Fruit fly (Drosophila melanogaster): Measurements from ENCODE around the gene Srlp.
"Not testable (repeated sequence)": the region's sequence is repeated elsewhere in the genome, so short reads cannot be mapped to it uniquely, and the experiment has no call there.

Gene Srlp

DNA sequence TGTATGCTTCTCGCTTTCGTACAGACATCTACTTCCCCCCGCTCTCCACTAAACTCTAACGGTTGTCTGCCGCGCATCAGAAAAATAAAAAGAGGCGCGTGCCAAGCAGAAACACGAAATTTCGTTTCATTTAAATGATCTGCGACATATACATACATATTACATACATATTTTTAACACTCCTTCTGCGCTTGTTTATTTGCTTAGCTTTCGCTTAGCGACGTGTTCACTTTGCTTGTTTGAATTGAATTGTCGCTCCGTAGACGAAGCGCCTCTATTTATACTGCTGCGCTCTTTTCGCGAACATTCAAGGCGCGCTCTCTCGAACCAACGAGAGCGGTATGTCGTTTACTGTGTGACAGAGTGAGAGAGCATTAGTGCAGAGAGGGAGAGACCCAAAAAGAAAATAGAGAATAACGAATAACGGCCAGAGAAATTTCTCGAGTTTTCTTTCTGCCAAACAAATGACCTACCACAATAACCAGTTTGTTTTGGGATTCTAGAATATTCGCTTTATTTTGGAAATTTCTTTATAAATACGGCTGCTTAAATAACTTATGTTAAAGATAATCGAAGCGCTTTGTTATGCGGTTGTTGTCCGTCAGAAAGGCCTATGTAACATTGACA, 43.5 kb downstream of the Srlp start:
- TF ChIP-seq Med (GFP tag) (peak; percentile 43), yki (optimal IDR thresholded peaks at IDR 0.05) (peak; percentile 15), Tbp (GFP tag; optimal IDR thresholded peaks at IDR 0.05) (peak; percentile 63), sug (tag; optimal IDR thresholded peaks at IDR 0.05) (peak; percentile 4), Deaf1 (tag; optimal IDR thresholded peaks at IDR 0.05) (peak; percentile 36), nom (GFP tag; optimal IDR thresholded peaks at IDR 0.05) (peak; percentile 11), sens (GFP tag) (peak; percentile 61), CTCF (GFP tag; optimal IDR thresholded peaks at IDR 0.05) (peak; percentile 44), cg (GFP tag; optimal IDR thresholded peaks at IDR 0.05) (peak; percentile 41), CG5180 (GFP tag; optimal IDR thresholded peaks at IDR 0.05) (peak; percentile 91), Trl (optimal IDR thresholded peaks at IDR 0.05) (peak; percentile 71 to 86), Jarid2 (GFP tag; optimal IDR thresholded peaks at IDR 0.05) (peak; percentile 88), onecut (GFP tag; IDR thresholded peaks at IDR 0.05) (peak; percentile 71), Gug (GFP tag; IDR thresholded peaks at IDR 0.05) (peak; percentile 53; the same call in 1 of the 4 replicates), Blimp-1 (GFP tag; optimal IDR thresholded peaks at IDR 0.05) (peak; percentile 18)
- not testable (repeated sequence) for TF ChIP-seq Trl (GFP tag; optimal IDR thresholded peaks at IDR 0.05)
